Fruit fly (Drosophila melanogaster): ENCODE measurements around the gene CG14546.
A peak's percentile ranks its signal among the peaks of the same experiment; 100 is the strongest.

Gene CG14546

DNA sequence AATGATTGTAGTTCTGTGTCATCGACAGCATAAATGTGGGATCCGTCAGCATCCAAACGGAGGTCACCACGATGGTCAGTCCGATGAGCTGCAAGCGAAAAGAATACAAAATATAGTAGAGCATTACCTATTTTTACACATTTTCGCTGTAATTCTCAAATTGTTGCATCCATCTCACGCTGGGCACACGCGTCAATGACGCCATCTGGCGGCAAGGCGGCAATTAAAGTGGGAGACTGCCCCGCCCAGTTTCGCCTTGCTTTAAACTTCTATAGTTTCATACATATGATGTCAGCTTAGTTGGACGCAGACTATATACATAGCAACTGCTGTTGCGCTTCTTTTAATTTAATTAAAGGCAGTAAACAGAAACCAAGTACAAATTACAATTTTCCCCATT, 45.8 kb downstream of the CG14546 start:
- TF ChIP-seq MESR4 (GFP tag; optimal IDR thresholded peaks at IDR 0.05) = no peak
- TF ChIP-seq exex (tag; optimal IDR thresholded peaks at IDR 0.05) = no peak
- TF ChIP-seq yki (optimal IDR thresholded peaks at IDR 0.05) = no peak
- no peak for TF ChIP-seq CG17328 (GFP tag; IDR thresholded peaks at IDR 0.05)
- TF ChIP-seq sens (GFP tag) = peak; percentile 14
- TF ChIP-seq CTCF (GFP tag; optimal IDR thresholded peaks at IDR 0.05) = peak; percentile 86

All from whole organism, embryonic.